Fruit fly (Drosophila melanogaster): ENCODE results near the gene vsg.

vsg gene

DNA sequence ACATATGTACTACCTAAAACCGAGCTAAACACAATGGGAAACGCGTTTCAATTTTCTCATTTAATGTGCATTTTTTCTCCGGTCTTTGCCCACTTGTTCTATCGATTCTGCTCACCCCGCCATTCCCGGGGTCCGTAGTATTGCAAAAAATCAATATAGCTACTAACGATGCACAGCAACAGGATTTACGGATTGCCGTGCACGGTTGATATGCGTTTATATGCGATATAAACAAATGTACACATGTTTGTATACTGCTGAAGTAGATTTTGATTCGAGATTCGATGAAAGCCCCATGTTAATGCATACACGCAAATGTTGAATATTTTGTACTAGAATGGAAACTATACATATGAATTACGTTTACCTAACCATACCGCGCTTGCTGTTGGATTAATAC lies 3.0 kb downstream of the vsg start:
- TF ChIP-seq Dfd (GFP tag; optimal IDR thresholded peaks at IDR 0.05): no peak
- TF ChIP-seq Hnf4 (GFP tag; optimal IDR thresholded peaks at IDR 0.05): no peak
- TF ChIP-seq Sp1 (GFP tag; optimal IDR thresholded peaks at IDR 0.05): no peak
- no peak for TF ChIP-seq sv (GFP tag; optimal IDR thresholded peaks at IDR 0.05)
- TF ChIP-seq N (GFP tag; optimal IDR thresholded peaks at IDR 0.05): no peak
- TF ChIP-seq Abd-B (GFP tag; optimal IDR thresholded peaks at IDR 0.05): no peak
- no peak for TF ChIP-seq usp (GFP tag; optimal IDR thresholded peaks at IDR 0.05)
- TF ChIP-seq foxo (GFP tag; optimal IDR thresholded peaks at IDR 0.05): no peak
- no peak for TF ChIP-seq dmrt93B (GFP tag; optimal IDR thresholded peaks at IDR 0.05)
- TF ChIP-seq Jra (GFP tag; optimal IDR thresholded peaks at IDR 0.05): no peak
- TF ChIP-seq HLH106 (tag; optimal IDR thresholded peaks at IDR 0.05): no peak
- TF ChIP-seq OdsH (GFP tag; optimal IDR thresholded peaks at IDR 0.05): no peak
- no peak for TF ChIP-seq CG32264 (GFP tag; optimal IDR thresholded peaks at IDR 0.05)
- TF ChIP-seq Hr78 (GFP tag; optimal IDR thresholded peaks at IDR 0.05): no peak
- TF ChIP-seq lola (GFP tag; optimal IDR thresholded peaks at IDR 0.05): no peak
- TF ChIP-seq pan (optimal IDR thresholded peaks at IDR 0.05): no peak
- no peak for TF ChIP-seq dsf (GFP tag; optimal IDR thresholded peaks at IDR 0.05; ENCODE audit: borderline replicate concordance)
- TF ChIP-seq Mio (GFP tag; optimal IDR thresholded peaks at IDR 0.05): no peak
- no peak for TF ChIP-seq Hr83 (GFP tag; optimal IDR thresholded peaks at IDR 0.05; ENCODE audit: poor library complexity, severe bottlenecking)

DNA sequence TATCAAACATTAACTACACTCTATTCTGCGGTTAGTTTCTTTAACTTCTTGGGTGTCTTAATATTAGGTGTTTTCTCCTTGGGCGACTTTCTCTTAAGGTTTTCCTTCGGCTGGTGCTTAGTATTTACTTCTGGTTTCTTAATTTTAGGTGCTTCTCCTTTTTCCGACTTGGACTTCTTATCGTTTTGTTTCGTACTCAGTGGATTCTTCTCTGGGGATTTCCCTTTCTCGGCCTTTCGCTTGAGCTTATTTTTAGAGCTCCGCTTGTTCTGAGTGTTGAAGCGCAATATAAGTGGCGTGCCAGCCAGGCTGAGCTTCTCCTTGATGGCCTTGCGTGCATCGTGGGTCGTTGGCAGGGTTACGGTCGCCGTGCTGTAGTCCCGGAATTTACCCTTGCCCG lies 3.7 kb downstream of the vsg start:
- TF ChIP-seq brk (GFP tag; optimal IDR thresholded peaks at IDR 0.05) (no peak), Jra (GFP tag; optimal IDR thresholded peaks at IDR 0.05) (no peak), br (GFP tag; optimal IDR thresholded peaks at IDR 0.05) (no peak), Rel (GFP tag; optimal IDR thresholded peaks at IDR 0.05) (no peak), Rel (tag; optimal IDR thresholded peaks at IDR 0.05) (peak; percentile 98), Vsx2 (GFP tag; optimal IDR thresholded peaks at IDR 0.05; ENCODE audit: partially characterized antibody) (no peak), CrebA (GFP tag; optimal IDR thresholded peaks at IDR 0.05; ENCODE audit: borderline replicate concordance) (no peak), Mio (GFP tag; optimal IDR thresholded peaks at IDR 0.05) (no peak), N (GFP tag; optimal IDR thresholded peaks at IDR 0.05) (no peak)

dm6 chr3L:9718929-9719328 lies 4.8 kb downstream of the vsg start, which contains the start of the genes CG18178 and CG14174:
CG18178 (minus strand) TSS chr3L:9719144.
CG14174 (plus strand) TSS chr3L:9719328.
- no peak for TF ChIP-seq Hnf4 (GFP tag; optimal IDR thresholded peaks at IDR 0.05)
- TF ChIP-seq jim (GFP tag; optimal IDR thresholded peaks at IDR 0.05): no peak
- no peak for TF ChIP-seq Abd-B (GFP tag; optimal IDR thresholded peaks at IDR 0.05)
- no peak for TF ChIP-seq usp (GFP tag; optimal IDR thresholded peaks at IDR 0.05)
- peak in 1 of 2 experiments; percentile 47 for TF ChIP-seq foxo (GFP tag; optimal IDR thresholded peaks at IDR 0.05)
- TF ChIP-seq Mio (GFP tag; optimal IDR thresholded peaks at IDR 0.05): no peak
- TF ChIP-seq Sp1 (GFP tag; optimal IDR thresholded peaks at IDR 0.05): peak; percentile 73
- no peak for TF ChIP-seq GATAd (GFP tag; optimal IDR thresholded peaks at IDR 0.05)
- TF ChIP-seq Rel (GFP tag; optimal IDR thresholded peaks at IDR 0.05): no peak
- TF ChIP-seq Rel (tag; optimal IDR thresholded peaks at IDR 0.05): peak; percentile 82
- no peak for TF ChIP-seq br (GFP tag; optimal IDR thresholded peaks at IDR 0.05)
- peak; percentile 70 for TF ChIP-seq CG9705 (GFP tag; optimal IDR thresholded peaks at IDR 0.05)
- no peak for TF ChIP-seq tai (GFP tag; optimal IDR thresholded peaks at IDR 0.05)
- no peak for TF ChIP-seq Vsx2 (GFP tag; optimal IDR thresholded peaks at IDR 0.05; ENCODE audit: partially characterized antibody)
- no peak for TF ChIP-seq dl (GFP tag; optimal IDR thresholded peaks at IDR 0.05; ENCODE audit: insufficient read depth in 1 of 2, partially characterized antibody in 2 of 2)
- no peak for TF ChIP-seq brk (GFP tag; optimal IDR thresholded peaks at IDR 0.05)
- TF ChIP-seq Dfd (GFP tag; optimal IDR thresholded peaks at IDR 0.05): no peak
- TF ChIP-seq ey (GFP tag; optimal IDR thresholded peaks at IDR 0.05): no peak
- no peak for TF ChIP-seq lola (GFP tag; optimal IDR thresholded peaks at IDR 0.05)
- TF ChIP-seq fru (GFP tag; optimal IDR thresholded peaks at IDR 0.05): no peak
- no peak for TF ChIP-seq Hr78 (GFP tag; optimal IDR thresholded peaks at IDR 0.05)
- TF ChIP-seq dmrt93B (GFP tag; optimal IDR thresholded peaks at IDR 0.05): peak; percentile 48
- TF ChIP-seq dsf (GFP tag; optimal IDR thresholded peaks at IDR 0.05; ENCODE audit: borderline replicate concordance): no peak
- no peak for TF ChIP-seq sage (GFP tag; optimal IDR thresholded peaks at IDR 0.05)
- TF ChIP-seq CrebA (GFP tag; optimal IDR thresholded peaks at IDR 0.05; ENCODE audit: borderline replicate concordance): no peak
- no peak for TF ChIP-seq N (GFP tag; optimal IDR thresholded peaks at IDR 0.05)
- peak; percentile 38 for TF ChIP-seq sv (GFP tag; optimal IDR thresholded peaks at IDR 0.05)
- peak; percentile 39 for TF ChIP-seq h (GFP tag; optimal IDR thresholded peaks at IDR 0.05)
- TF ChIP-seq Myc (optimal IDR thresholded peaks at IDR 0.05): peak; percentile 90
- no peak for TF ChIP-seq CG32264 (GFP tag; optimal IDR thresholded peaks at IDR 0.05)
- peak; percentile 84 for TF ChIP-seq HLH106 (tag; optimal IDR thresholded peaks at IDR 0.05)
- TF ChIP-seq Jra (GFP tag; optimal IDR thresholded peaks at IDR 0.05): no peak
- no peak for TF ChIP-seq Hr83 (GFP tag; optimal IDR thresholded peaks at IDR 0.05; ENCODE audit: poor library complexity, severe bottlenecking)
- TF ChIP-seq rgr (GFP tag; optimal IDR thresholded peaks at IDR 0.05): peak; percentile 70
- no peak for TF ChIP-seq pan (optimal IDR thresholded peaks at IDR 0.05)
- no peak for TF ChIP-seq Dif (GFP tag; optimal IDR thresholded peaks at IDR 0.05; ENCODE audit: partially characterized antibody)
- peak; percentile 26 for TF ChIP-seq OdsH (GFP tag; optimal IDR thresholded peaks at IDR 0.05)
- no peak for TF ChIP-seq woc (GFP tag; optimal IDR thresholded peaks at IDR 0.05)
- peak; percentile 63 for TF ChIP-seq psq (GFP tag; optimal IDR thresholded peaks at IDR 0.05)

All from whole organism, wandering third instar larva.